Worm (Caenorhabditis elegans): ENCODE data around the gene F43H9.3.

The F43H9.3 gene

ce11 chrV:8039085-8039525 lies 14.4 kb upstream of the F43H9.3 start (continued):
- TF ChIP-seq atf-7 (tag; optimal IDR thresholded peaks at IDR 0.05) (peak; percentile 3), mcd-1 (GFP tag; IDR thresholded peaks at IDR 0.05) (no peak; the same call in 1 of the 2 replicates), Y79H2A.3 (GFP tag; conservative IDR thresholded peaks at IDR 0.05) (no peak), ztf-28 (GFP tag; IDR thresholded peaks at IDR 0.05) (no peak), tlf-1 (GFP tag; optimal IDR thresholded peaks at IDR 0.05) (no peak), ztf-22 (GFP tag; optimal IDR thresholded peaks at IDR 0.05) (no peak), fkh-3 (tag; optimal IDR thresholded peaks at IDR 0.05) (no peak), nfyb-1 (GFP tag; IDR thresholded peaks at IDR 0.05) (0 out of 2 replicates have a peak, but pooled peaks have one; percentile 48), F23B12.7 (tag; optimal IDR thresholded peaks at IDR 0.05; ENCODE audit: insufficient read depth) (no peak), unc-130 (GFP tag; optimal IDR thresholded peaks at IDR 0.05) (no peak), snpc-3.4 (tag; optimal IDR thresholded peaks at IDR 0.05) (no peak), zim-3 (tag; optimal IDR thresholded peaks at IDR 0.05) (no peak), let-607 (tag; optimal IDR thresholded peaks at IDR 0.05) (no peak), attf-5 (GFP tag; optimal IDR thresholded peaks at IDR 0.05) (no peak), Y95B8A.8 (GFP tag; IDR thresholded peaks at IDR 0.05) (0 out of 2 replicates have a peak, but pooled peaks have one; percentile 5), attf-6 (GFP tag; IDR thresholded peaks at IDR 0.05) (no peak), mel-28 (tag; optimal IDR thresholded peaks at IDR 0.05; ENCODE audit: borderline replicate concordance) (no peak), Y53G8AR.9 (GFP tag; conservative IDR thresholded peaks at IDR 0.05) (0 out of 2 replicates have a peak, but pooled peaks have one; percentile 33), ama-1 (optimal IDR thresholded peaks at IDR 0.05) (peak; percentile 14), ama-1 (GFP tag; optimal IDR thresholded peaks at IDR 0.05) (no peak), ceh-79 (tag; optimal IDR thresholded peaks at IDR 0.05) (no peak), zfh-2 (GFP tag; conservative IDR thresholded peaks at IDR 0.05) (no peak), aptf-2 (GFP tag; conservative IDR thresholded peaks at IDR 0.05) (no peak)

- TF ChIP-seq gei-17 (GFP tag; optimal IDR thresholded peaks at IDR 0.05): no peak
- no peak for TF ChIP-seq pha-4 (tag; optimal IDR thresholded peaks at IDR 0.05)
- no peak for TF ChIP-seq T07F8.4 (tag; optimal IDR thresholded peaks at IDR 0.05)
- no peak for TF ChIP-seq lsl-1 (GFP tag; optimal IDR thresholded peaks at IDR 0.05)
- TF ChIP-seq zfh-2 (GFP tag; conservative IDR thresholded peaks at IDR 0.05): no peak
- no peak for TF ChIP-seq zim-3 (tag; optimal IDR thresholded peaks at IDR 0.05)
- TF ChIP-seq ceh-91 (GFP tag; IDR thresholded peaks at IDR 0.05): no peak
- no peak for TF ChIP-seq Y53F4B.3 (GFP tag; IDR thresholded peaks at IDR 0.05)
- no peak for TF ChIP-seq Y53G8AR.9 (GFP tag; conservative IDR thresholded peaks at IDR 0.05)
- no peak for TF ChIP-seq lag-1 (GFP tag; IDR thresholded peaks at IDR 0.05)
- no peak for TF ChIP-seq nfya-1 (tag; optimal IDR thresholded peaks at IDR 0.05; ENCODE audit: borderline replicate concordance, insufficient read depth)
- no peak for TF ChIP-seq nfya-2 (GFP tag; IDR thresholded peaks at IDR 0.05)
- TF ChIP-seq cebp-1 (GFP tag; IDR thresholded peaks at IDR 0.05): no peak
- no peak for TF ChIP-seq cebp-1 (tag; optimal IDR thresholded peaks at IDR 0.05)
- TF ChIP-seq madf-10 (tag; optimal IDR thresholded peaks at IDR 0.05): no peak
- no peak for TF ChIP-seq ztf-25 (GFP tag; IDR thresholded peaks at IDR 0.05)
- TF ChIP-seq tbx-9 (tag; optimal IDR thresholded peaks at IDR 0.05; ENCODE audit: borderline replicate concordance): no peak
- TF ChIP-seq ZK185.1 (tag; optimal IDR thresholded peaks at IDR 0.05; ENCODE audit: poor library complexity, severe bottlenecking): no peak
- TF ChIP-seq unc-130 (GFP tag; optimal IDR thresholded peaks at IDR 0.05): no peak
- TF ChIP-seq dox-1 (GFP tag; IDR thresholded peaks at IDR 0.05): no peak
- TF ChIP-seq B0261.1 (tag; optimal IDR thresholded peaks at IDR 0.05): no peak
Observed at ce11 chrV:8035947-8036346, 11.2 kb upstream of the F43H9.3 start, which contains the start of gene ZC513.14. TSS of gene ZC513.14 (minus strand) at chrV:8036047.

All from whole organism, young adult.